Worm (Caenorhabditis elegans) whole organism, early embryonic: ENCODE data around the gene srt-22.

Experiments used
- B0310.2 ChIP-seq: sonication (generic microtip); optimal IDR thresholded peaks from 2 replicates; lab custom pipeline; 2016; ENCODE audit warnings: mild to moderate bottlenecking, missing genetic modification characterization, missing compliant biosample characterization
- F13C5.2 ChIP-seq: sonication (generic microtip); optimal IDR thresholded peaks from 2 replicates; lab custom pipeline; 2017; ENCODE audit warnings: mild to moderate bottlenecking, missing genetic modification characterization, inconsistent platforms, missing compliant biosample characterization
- aly-1 ChIP-seq: sonication (generic microtip); optimal IDR thresholded peaks from 2 replicates; lab custom pipeline; 2016; ENCODE audit warnings: missing genetic modification characterization, missing compliant biosample characterization
- ama-1 ChIP-seq: fragments of 150-350 bp; optimal IDR thresholded peaks from 2 replicates; lab custom pipeline; 2014
- ceh-13 ChIP-seq: fragments of 200-800 bp; sonication (Bioruptor generic); optimal IDR thresholded peaks from 2 replicates; lab custom pipeline; 2018; ENCODE audit warnings: mild to moderate bottlenecking, missing genetic modification characterization, missing compliant biosample characterization
- ets-7 ChIP-seq: sonication (generic microtip); optimal IDR thresholded peaks from 2 replicates; lab custom pipeline; 2016; ENCODE audit warnings: missing genotype, missing genetic modification characterization, missing compliant biosample characterization
- flt-1 ChIP-seq: fragments of 200-800 bp; sonication (Bioruptor generic); IDR thresholded peaks from 2 replicates; pipeline ENCODE4 v1.3.6; 2022; ENCODE audit warnings: missing genetic modification characterization, missing compliant biosample characterization
- hmbx-1 ChIP-seq: sonication (generic microtip); optimal IDR thresholded peaks from 2 replicates; lab custom pipeline; 2016; ENCODE audit warnings: mild to moderate bottlenecking, missing genetic modification characterization, missing compliant biosample characterization
- hmg-4 ChIP-seq: fragments of 200-800 bp; sonication (Bioruptor generic); optimal IDR thresholded peaks from 2 replicates; lab custom pipeline; 2018; ENCODE audit warnings: mild to moderate bottlenecking, missing genetic modification characterization, missing compliant biosample characterization
- pes-1 ChIP-seq: fragments of 200-800 bp; sonication (Bioruptor generic); IDR thresholded peaks from 2 replicates; pipeline ENCODE4 v1.3.6; 2022; ENCODE audit warnings: missing genetic modification reagents, missing genetic modification characterization, missing compliant biosample characterization
- scrt-1 ChIP-seq: fragments of 200-800 bp; sonication (Bioruptor generic); IDR thresholded peaks from 2 replicates; pipeline ENCODE4 v1.3.6; 2022; ENCODE audit warnings: missing genetic modification characterization, missing compliant biosample characterization
- sea-1 ChIP-seq: fragments of 200-800 bp; sonication (Bioruptor generic); conservative IDR thresholded peaks from 2 replicates; pipeline ENCODE4 v1.3.6; 2022; ENCODE audit warnings: missing genetic modification characterization, missing compliant biosample characterization
- tbx-37 ChIP-seq: fragments of 200-800 bp; sonication (Bioruptor generic); conservative IDR thresholded peaks from 2 replicates; pipeline ENCODE4 v1.3.6; 2022; ENCODE audit warnings: missing genetic modification reagents, missing genetic modification characterization, missing compliant biosample characterization

DNA sequence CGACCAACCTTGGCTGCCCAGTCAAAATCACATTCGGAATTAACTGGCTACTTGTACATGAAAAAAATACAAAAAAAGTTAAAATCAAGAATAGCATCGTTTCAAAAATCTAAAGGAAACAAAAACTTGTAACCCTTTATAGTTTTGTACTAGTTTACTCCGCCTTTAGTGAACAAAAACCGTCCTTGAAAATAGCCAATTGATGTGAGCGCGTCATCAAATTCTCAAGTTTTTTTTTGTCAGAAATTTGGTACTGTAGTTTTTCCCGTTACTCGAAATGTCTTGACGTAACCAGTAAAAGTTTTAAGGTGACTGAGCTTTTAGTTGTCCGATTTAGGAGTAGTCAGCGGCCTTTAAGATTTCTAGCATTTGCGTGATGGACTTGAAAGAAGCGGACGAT is 31.6 kb upstream of the srt-22 start, which contains the start of gene C29F3.3:
- TF ChIP-seq B0310.2 (tag; lab: Kevin White, UChicago) (no peak), flt-1 (GFP tag; lab: Robert Waterston, UW) (no peak), ama-1 (no peak), hmg-4 (GFP tag; lab: Kevin White, UChicago) (no peak), ets-7 (no peak), scrt-1 (GFP tag; lab: Robert Waterston, UW) (no peak), hmbx-1 (no peak), pes-1 (GFP tag; lab: Robert Waterston, UW) (no peak), aly-1 (tag; lab: Kevin White, UChicago) (no peak), sea-1 (GFP tag; lab: Robert Waterston, UW) (no peak), F13C5.2 (no peak), tbx-37 (GFP tag; lab: Robert Waterston, UW) (no peak), ceh-13 (GFP tag; lab: Kevin White, UChicago) (no peak)
